Worm (Caenorhabditis elegans): Measurements from ENCODE around the gene pqn-41.

DNA sequence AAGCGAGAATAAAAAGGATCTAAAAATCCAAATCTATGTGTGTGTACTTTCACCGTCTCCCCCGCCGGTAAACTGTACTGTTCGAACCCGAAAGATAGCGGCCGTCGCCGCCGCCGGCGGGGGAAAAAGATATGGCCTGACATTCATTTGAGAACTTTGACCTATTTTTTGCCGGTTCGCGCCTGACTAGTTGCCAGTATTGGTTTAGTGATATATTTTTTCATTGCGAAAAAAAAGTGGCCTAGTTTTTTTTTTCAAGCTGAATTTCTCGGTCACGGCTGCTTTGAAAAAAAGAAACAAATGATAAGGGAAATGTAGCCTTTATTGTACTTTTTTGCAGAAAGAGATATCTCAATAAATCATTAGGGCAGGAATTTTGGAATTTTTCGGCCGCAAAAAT, 56.8 kb downstream of the pqn-41 start:
- TF ChIP-seq unc-39 (tag; optimal IDR thresholded peaks at IDR 0.05): no peak
- no peak for TF ChIP-seq unc-62 (GFP tag; optimal IDR thresholded peaks at IDR 0.05)
- no peak for TF ChIP-seq nhr-25 (tag; optimal IDR thresholded peaks at IDR 0.05)
- no peak for TF ChIP-seq elt-3 (tag; optimal IDR thresholded peaks at IDR 0.05)
- no peak for TF ChIP-seq nhr-11 (tag; optimal IDR thresholded peaks at IDR 0.05)

Measured in whole organism, L2 larva.